Worm (Caenorhabditis elegans) whole organism, late embryonic: Measurements from ENCODE around the gene abu-1.

ENCODE experiments used
- C38D4.7 ChIP-seq: fragments of 200-800 bp; sonication (Bioruptor generic); optimal IDR thresholded peaks from 2 replicates; lab custom pipeline; 2018; ENCODE audit warnings: mild to moderate bottlenecking, missing genetic modification characterization, moderate library complexity, missing compliant biosample characterization
- F13H6.1 ChIP-seq: sonication (generic microtip); optimal IDR thresholded peaks from 2 replicates; lab custom pipeline; 2016; ENCODE audit warnings: missing genetic modification characterization, missing compliant biosample characterization
- ama-1 ChIP-seq: fragments of 150-350 bp; optimal IDR thresholded peaks from 2 replicates; lab custom pipeline; 2014
- ceh-14 ChIP-seq: sonication (generic microtip); optimal IDR thresholded peaks from 2 replicates; lab custom pipeline; 2016; ENCODE audit warnings: missing genotype, missing genetic modification characterization, missing compliant biosample characterization
- ceh-18 ChIP-seq: sonication (generic microtip); optimal IDR thresholded peaks from 2 replicates; lab custom pipeline; 2016; ENCODE audit warnings: missing genetic modification characterization, missing compliant biosample characterization
- ceh-19 ChIP-seq: fragments of 200-800 bp; sonication (Bioruptor generic); optimal IDR thresholded peaks from 2 replicates; lab custom pipeline; 2018; ENCODE audit warnings: mild to moderate bottlenecking, missing genetic modification characterization, missing compliant biosample characterization
- ceh-2 ChIP-seq: sonication (generic microtip); optimal IDR thresholded peaks from 2 replicates; lab custom pipeline; 2016; ENCODE audit warnings: missing genotype, missing genetic modification characterization, missing compliant biosample characterization
- ceh-22 ChIP-seq: sonication (generic microtip); optimal IDR thresholded peaks from 2 replicates; lab custom pipeline; 2017; ENCODE audit warnings: missing biosample characterization, missing genetic modification characterization
- ceh-30 ChIP-seq: fragments of 150-350 bp; optimal IDR thresholded peaks from 2 replicates; lab custom pipeline; 2014; ENCODE audit warnings: missing biosample characterization, missing genetic modification characterization
- ceh-34 ChIP-seq: sonication (generic microtip); optimal IDR thresholded peaks from 2 replicates; lab custom pipeline; 2016; ENCODE audit warnings: mild to moderate bottlenecking, missing genetic modification characterization, missing compliant biosample characterization
- ceh-45 ChIP-seq: fragments of 200-800 bp; sonication (Bioruptor generic); IDR thresholded peaks from 2 replicates; pipeline ENCODE4 v1.3.6; 2022; ENCODE audit warnings: missing genetic modification reagents, missing genetic modification characterization, missing compliant biosample characterization
- ceh-6 ChIP-seq: fragments of 200-800 bp; sonication (Bioruptor generic); optimal IDR thresholded peaks from 2 replicates; lab custom pipeline; 2018; ENCODE audit warnings: mild to moderate bottlenecking, missing genetic modification characterization, missing compliant biosample characterization
- dmd-4 ChIP-seq: sonication (generic microtip); optimal IDR thresholded peaks from 2 replicates; lab custom pipeline; 2016; ENCODE audit warnings: borderline replicate concordance, missing genetic modification characterization, missing compliant biosample characterization
- dve-1 ChIP-seq: sonication (generic microtip); optimal IDR thresholded peaks from 2 replicates; lab custom pipeline; 2017; ENCODE audit warnings: antibody characterized with exemption, mild to moderate bottlenecking, missing genetic modification characterization, missing compliant biosample characterization
- elt-2 ChIP-seq: sonication (generic microtip); optimal IDR thresholded peaks from 2 replicates; lab custom pipeline; 2016; ENCODE audit warnings: missing genetic modification reagents, missing genetic modification characterization, missing compliant biosample characterization
- eyg-1 ChIP-seq: sonication (generic microtip); optimal IDR thresholded peaks from 2 replicates; lab custom pipeline; 2016; ENCODE audit warnings: missing genotype, missing genetic modification characterization, missing compliant biosample characterization
- fax-1 ChIP-seq: sonication (generic microtip); optimal IDR thresholded peaks from 2 replicates; lab custom pipeline; 2016; ENCODE audit warnings: missing genotype, missing genetic modification characterization, missing compliant biosample characterization
- fkh-10 ChIP-seq: fragments of 150-350 bp; optimal IDR thresholded peaks from 2 replicates; lab custom pipeline; 2014; ENCODE audit warnings: missing biosample characterization, missing genetic modification reagents, missing genetic modification characterization
- hlh-30 ChIP-seq: sonication (generic microtip); optimal IDR thresholded peaks from 2 replicates; lab custom pipeline; 2017; ENCODE audit warnings: antibody characterized with exemption, missing genetic modification characterization, missing compliant biosample characterization; ENCODE audit not compliant: insufficient read depth
- lim-6 ChIP-seq: sonication (generic microtip); optimal IDR thresholded peaks from 2 replicates; lab custom pipeline; 2016; ENCODE audit warnings: missing genetic modification characterization, missing compliant biosample characterization
- mec-3 ChIP-seq: sonication (generic microtip); optimal IDR thresholded peaks from 2 replicates; lab custom pipeline; 2016; ENCODE audit warnings: borderline replicate concordance, missing genetic modification characterization, missing compliant biosample characterization
- nhr-11 ChIP-seq: fragments of 150-350 bp; optimal IDR thresholded peaks from 2 replicates; lab custom pipeline; 2014; ENCODE audit warnings: missing biosample characterization, missing genetic modification characterization
- nhr-232 ChIP-seq: sonication (generic microtip); optimal IDR thresholded peaks from 2 replicates; lab custom pipeline; 2016; ENCODE audit warnings: missing genetic modification characterization, missing compliant biosample characterization
- odd-2 ChIP-seq: sonication (generic microtip); optimal IDR thresholded peaks from 2 replicates; lab custom pipeline; 2017; ENCODE audit warnings: antibody characterized with exemption, mild to moderate bottlenecking, missing genetic modification characterization, missing compliant biosample characterization
- pat-9 ChIP-seq: fragments of 200-800 bp; sonication (Bioruptor generic); optimal IDR thresholded peaks from 2 replicates; lab custom pipeline; 2018; ENCODE audit warnings: mild to moderate bottlenecking, missing genetic modification characterization, moderate library complexity, missing compliant biosample characterization
- pax-1 ChIP-seq: fragments of 150-350 bp; optimal IDR thresholded peaks from 2 replicates; lab custom pipeline; 2014; ENCODE audit warnings: missing biosample characterization, missing genetic modification characterization
- pha-4 ChIP-seq: fragments of 150-350 bp; optimal IDR thresholded peaks from 2 replicates; lab custom pipeline; 2018; ENCODE audit warnings: missing biosample characterization, missing genetic modification reagents, missing genetic modification characterization
- pqm-1 ChIP-seq: sonication (generic microtip); optimal IDR thresholded peaks from 2 replicates; lab custom pipeline; 2016; ENCODE audit warnings: missing genetic modification characterization, missing compliant biosample characterization
- pros-1 ChIP-seq: fragments of 150-350 bp; optimal IDR thresholded peaks from 2 replicates; lab custom pipeline; 2014; ENCODE audit warnings: missing biosample characterization, missing genetic modification reagents, missing genetic modification characterization
- sdc-2 ChIP-seq: sonication (generic microtip); optimal IDR thresholded peaks from 2 replicates; lab custom pipeline; 2016; ENCODE audit warnings: missing genotype, missing genetic modification characterization, missing compliant biosample characterization
- sox-2 ChIP-seq: fragments of 200-800 bp; sonication (Bioruptor generic); IDR thresholded peaks from 2 replicates; pipeline ENCODE4 v1.3.6; 2022; ENCODE audit warnings: missing genetic modification reagents, missing genetic modification characterization, missing compliant biosample characterization
- syd-9 ChIP-seq: sonication (generic microtip); optimal IDR thresholded peaks from 2 replicates; lab custom pipeline; 2016; ENCODE audit warnings: mild to moderate bottlenecking, missing genetic modification characterization, moderate library complexity, missing compliant biosample characterization
- tbx-7 ChIP-seq: sonication (generic microtip); optimal IDR thresholded peaks from 2 replicates; lab custom pipeline; 2016; ENCODE audit warnings: missing genotype, missing genetic modification characterization, missing compliant biosample characterization
- ttx-3 ChIP-seq: sonication (generic microtip); optimal IDR thresholded peaks from 2 replicates; lab custom pipeline; 2016; ENCODE audit warnings: missing genetic modification reagents, missing genetic modification characterization, missing compliant biosample characterization
- unc-3 ChIP-seq, 2 experiments: fragments of 200-800 bp in 1 of 2; sonication (Bioruptor generic) in 1 of 2; sonication (generic microtip) in 1 of 2; conservative IDR thresholded peaks in 1 of 2; optimal IDR thresholded peaks in 1 of 2; 2 replicates each; pipeline versions ENCODE4 v1.3.6 to Lab custom; 2016 to 2022; ENCODE audit warnings: missing compliant biosample characterization in 2 of 2, missing genetic modification characterization in 2 of 2, missing genetic modification reagents in 1 of 2
- unc-42 ChIP-seq: sonication (generic microtip); optimal IDR thresholded peaks from 2 replicates; lab custom pipeline; 2016; ENCODE audit warnings: missing genotype, missing genetic modification characterization, missing compliant biosample characterization
- unc-55 ChIP-seq: sonication (generic microtip); optimal IDR thresholded peaks from 2 replicates; lab custom pipeline; 2017; ENCODE audit warnings: missing biosample characterization, missing genetic modification reagents, missing genetic modification characterization
- unc-86 ChIP-seq: sonication (generic microtip); optimal IDR thresholded peaks from 2 replicates; lab custom pipeline; 2016; ENCODE audit warnings: missing genetic modification characterization, missing compliant biosample characterization
- ztf-16 ChIP-seq: sonication (generic microtip); optimal IDR thresholded peaks from 2 replicates; lab custom pipeline; 2017; ENCODE audit warnings: missing genetic modification characterization, missing compliant biosample characterization

The abu-1 gene

DNA sequence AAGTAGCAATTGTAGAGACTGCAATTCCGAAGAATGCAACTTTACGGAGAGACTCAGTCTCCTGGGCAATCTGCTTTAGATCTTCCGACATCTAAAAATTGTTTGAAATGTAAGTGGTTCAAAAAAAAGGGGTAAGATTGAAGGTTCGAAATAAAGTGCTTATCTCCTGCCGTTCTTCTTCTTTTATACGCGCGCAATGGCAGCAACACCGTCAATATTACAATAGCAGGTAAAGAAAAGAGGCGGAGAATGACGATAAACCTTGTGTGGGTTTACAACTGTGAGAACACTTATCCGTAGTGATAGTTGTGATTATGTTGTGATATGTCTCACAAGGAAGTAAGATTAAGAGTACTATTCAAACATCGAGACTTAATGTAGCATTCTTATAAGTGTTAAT is 40.2 kb upstream of the abu-1 start, which contains the start of gene col-13:
Gene col-13 (minus strand): TSS at position 101 of the 400 bp plus-strand sequence.
- TF ChIP-seq dve-1 (tag; lab: Kevin White, UChicago) (no peak), syd-9 (no peak), lim-6 (tag; lab: Kevin White, UChicago) (no peak), tbx-7 (no peak), sdc-2 (tag; lab: Kevin White, UChicago) (no peak), pax-1 (tag; lab: Kevin White, UChicago) (no peak), unc-86 (tag; lab: Kevin White, UChicago) (no peak), pha-4 (tag; lab: Kevin White, UChicago) (no peak), dmd-4 (tag; lab: Kevin White, UChicago) (no peak), ztf-16 (no peak), ceh-2 (no peak), pat-9 (tag; lab: Kevin White, UChicago) (no peak), eyg-1 (tag; lab: Kevin White, UChicago) (no peak), nhr-232 (no peak)

DNA sequence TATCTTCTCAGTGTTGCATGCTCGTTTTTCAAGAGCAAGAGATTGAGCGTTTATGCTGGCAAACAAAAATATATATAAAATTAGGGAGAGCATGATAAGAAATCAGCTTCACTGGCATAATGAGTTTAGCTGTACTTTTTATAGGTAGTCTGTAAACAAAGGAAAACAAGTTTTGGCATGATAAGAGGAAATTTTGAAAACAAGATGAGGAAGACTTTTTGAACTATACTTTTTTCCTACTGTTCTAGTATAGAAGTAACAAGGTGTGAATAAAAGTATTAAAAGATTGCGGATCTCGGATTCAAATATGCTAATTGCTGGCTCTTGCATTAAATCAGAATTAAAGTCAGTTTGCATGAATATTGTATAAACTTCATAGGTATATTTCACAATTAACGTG is 37.3 kb upstream of the abu-1 start, which contains the start of gene F15H10.5:
Gene F15H10.5 (minus strand): TSS at position 101 of the 400 bp plus-strand sequence.
- TF ChIP-seq pros-1 (tag; lab: Kevin White, UChicago) (no peak), ceh-34 (tag; lab: Kevin White, UChicago) (no peak), odd-2 (tag; lab: Kevin White, UChicago) (no peak), nhr-11 (tag; lab: Kevin White, UChicago) (no peak), unc-3 (GFP tag; conservative IDR thresholded peaks at IDR 0.05; lab: Robert Waterston, UW) (no peak), unc-3 (tag; optimal IDR thresholded peaks at IDR 0.05; lab: Kevin White, UChicago) (no peak), fkh-10 (GFP tag; lab: Kevin White, UChicago) (no peak), tbx-7 (no peak), pat-9 (tag; lab: Kevin White, UChicago) (no peak), elt-2 (no peak), ttx-3 (no peak)

DNA sequence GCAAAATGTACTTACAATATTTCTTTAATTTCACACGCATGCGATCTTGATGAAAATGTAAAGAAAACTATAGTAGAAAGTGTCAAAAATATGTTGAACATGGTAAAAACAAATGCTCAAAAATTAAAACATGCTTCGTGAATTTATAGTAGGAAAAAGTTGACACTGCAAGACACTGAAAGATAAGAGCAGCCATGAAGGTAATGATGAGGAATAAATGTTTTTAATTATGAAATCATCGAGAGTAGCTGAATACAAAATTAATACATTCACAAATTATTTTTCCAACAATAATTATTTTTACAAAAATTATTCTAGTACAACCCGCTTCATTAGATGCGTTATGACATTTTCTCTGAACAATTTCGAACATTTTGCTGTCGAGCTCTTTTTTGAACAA is 35.3 kb upstream of the abu-1 start, which contains the start of gene F15H10.10:
Gene F15H10.10 (minus strand): TSS at position 101 of the 400 bp plus-strand sequence.
- TF ChIP-seq hlh-30 (tag; lab: Kevin White, UChicago) (no peak), ceh-22 (tag; lab: Kevin White, UChicago) (no peak), ceh-6 (GFP tag; lab: Kevin White, UChicago) (no peak), unc-42 (tag; lab: Kevin White, UChicago) (no peak), sdc-2 (tag; lab: Kevin White, UChicago) (no peak), F13H6.1 (tag; lab: Kevin White, UChicago) (no peak), ceh-14 (no peak), ceh-30 (tag; lab: Kevin White, UChicago) (no peak), C38D4.7 (no peak), ceh-18 (tag; lab: Kevin White, UChicago) (no peak), ceh-19 (no peak), unc-55 (no peak), pqm-1 (no peak)
- TF ChIP-seq, all 69 proteins: peak for 0

DNA sequence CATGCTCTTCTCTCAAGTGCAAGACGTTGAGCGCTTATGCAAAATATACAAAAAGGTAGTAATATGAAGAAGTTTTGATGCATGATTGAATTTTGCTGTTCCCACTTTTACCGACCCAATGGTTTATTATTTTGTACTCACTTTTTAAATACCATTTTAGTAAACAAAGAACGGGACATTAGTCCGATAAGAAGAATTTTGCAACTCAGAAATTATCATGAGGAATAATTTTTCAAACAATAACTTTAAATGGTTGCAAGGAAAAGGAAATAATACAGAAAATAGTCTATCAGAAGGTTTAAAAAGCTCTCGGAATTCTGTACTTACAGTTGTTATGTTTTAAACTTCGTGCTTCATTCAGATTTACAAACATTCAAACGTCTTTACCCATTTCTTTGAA is 33.0 kb upstream of the abu-1 start, which contains the start of gene F15H10.9:
Gene F15H10.9 (minus strand): TSS at position 101 of the 400 bp plus-strand sequence.
- TF ChIP-seq unc-86 (tag; lab: Kevin White, UChicago): no peak
- no peak for TF ChIP-seq ceh-45
- no peak for TF ChIP-seq lim-6 (tag; lab: Kevin White, UChicago)
- TF ChIP-seq fax-1 (tag; lab: Kevin White, UChicago): no peak
- no peak for TF ChIP-seq mec-3 (tag; lab: Kevin White, UChicago)
- TF ChIP-seq sdc-2 (tag; lab: Kevin White, UChicago): no peak
- TF ChIP-seq ceh-18 (tag; lab: Kevin White, UChicago): no peak
- no peak for TF ChIP-seq ceh-30 (tag; lab: Kevin White, UChicago)
- no peak for TF ChIP-seq ama-1 (lab: Kevin White, UChicago)
- no peak for TF ChIP-seq sox-2 (GFP tag; lab: Robert Waterston, UW)
